Fruit fly (Drosophila melanogaster) whole organism, embryonic: ENCODE results near the gene CG1161.

Experiments used
- ATbp ChIP-seq: fragments of 200-800 bp; sonication (Bioruptor generic); optimal IDR thresholded peaks from 2 replicates; lab custom pipeline; 2017; ENCODE audit warnings: missing biosample characterization, mild to moderate bottlenecking, missing genetic modification characterization, missing genetic modification reagents
- Awh ChIP-seq: fragments of 200-800 bp; sonication (Bioruptor generic); IDR thresholded peaks from 2 replicates; pipeline ENCODE4, ENCODE4 v1.3.6; 2022; ENCODE audit warnings: missing biosample characterization, missing genetic modification characterization
- Blimp-1 ChIP-seq: fragments of 200-800 bp; sonication (Bioruptor generic); optimal IDR thresholded peaks from 3 replicates; lab custom pipeline; 2018; ENCODE audit warnings: missing biosample characterization, missing genetic modification characterization, mild to moderate bottlenecking, moderate library complexity, missing genetic modification reagents
- CG10366 ChIP-seq: fragments of 200-800 bp; sonication (Bioruptor generic); IDR thresholded peaks from 2 replicates; pipeline ENCODE4 v1.3.6; 2022; ENCODE audit warnings: missing biosample characterization, missing genetic modification characterization
- CG10462 ChIP-seq: fragments of 200-800 bp; sonication (Bioruptor generic); optimal IDR thresholded peaks from 2 replicates; lab custom pipeline; 2016; ENCODE audit warnings: missing biosample characterization, missing genetic modification characterization
- CG11456 ChIP-seq: fragments of 200-800 bp; sonication (Bioruptor generic); IDR thresholded peaks from 3 replicates; pipeline ENCODE4 v1.3.6; 2022; ENCODE audit warnings: missing biosample characterization, missing genetic modification characterization
- CG12219 ChIP-seq: fragments of 200-800 bp; sonication (Bioruptor generic); optimal IDR thresholded peaks from 3 replicates; lab custom pipeline; 2018; ENCODE audit warnings: missing biosample characterization, mild to moderate bottlenecking, missing genetic modification characterization
- CG12391 ChIP-seq: fragments of 200-800 bp; sonication (Bioruptor generic); optimal IDR thresholded peaks from 3 replicates; lab custom pipeline; 2018; ENCODE audit warnings: missing biosample characterization, mild to moderate bottlenecking, missing genetic modification characterization, moderate library complexity
- CG12744 ChIP-seq: fragments of 200-800 bp; sonication (Bioruptor generic); optimal IDR thresholded peaks from 2 replicates; lab custom pipeline; 2016; ENCODE audit warnings: missing biosample characterization, missing genetic modification characterization
- CG13624 ChIP-seq: fragments of 200-800 bp; sonication (Bioruptor generic); optimal IDR thresholded peaks from 2 replicates; lab custom pipeline; 2016; ENCODE audit warnings: missing biosample characterization, missing genetic modification characterization
- CG14014 ChIP-seq: fragments of 200-800 bp; sonication (Bioruptor generic); IDR thresholded peaks from 2 replicates; pipeline ENCODE4 v1.3.6; 2022; ENCODE audit warnings: missing biosample characterization, missing genetic modification characterization
- CG15514 ChIP-seq: fragments of 200-800 bp; sonication (Bioruptor generic); optimal IDR thresholded peaks from 3 replicates; lab custom pipeline; 2017; ENCODE audit warnings: missing biosample characterization, missing genetic modification characterization, mild to moderate bottlenecking, moderate library complexity, missing genetic modification reagents
- CG1603 ChIP-seq: fragments of 200-800 bp; sonication (Bioruptor generic); optimal IDR thresholded peaks from 2 replicates; lab custom pipeline; 2019; ENCODE audit warnings: missing biosample characterization, mild to moderate bottlenecking, missing genetic modification characterization, moderate library complexity
- CG16779 ChIP-seq: fragments of 200-800 bp; sonication (Bioruptor generic); IDR thresholded peaks from 2 replicates; pipeline ENCODE4 v1.3.6; 2022; ENCODE audit warnings: missing biosample characterization, missing genetic modification characterization
- CG17361 ChIP-seq: fragments of 200-800 bp; sonication (Bioruptor generic); IDR thresholded peaks from 3 replicates; pipeline ENCODE4 v1.3.6; 2022; ENCODE audit warnings: missing biosample characterization, missing genetic modification characterization
- CG3065 ChIP-seq: fragments of 200-800 bp; sonication (Bioruptor generic); optimal IDR thresholded peaks from 2 replicates; lab custom pipeline; 2016; ENCODE audit warnings: missing biosample characterization, missing genetic modification characterization
- CG32772 ChIP-seq: fragments of 200-800 bp; sonication (Bioruptor generic); IDR thresholded peaks from 2 replicates; pipeline ENCODE4 v1.3.6; 2022; ENCODE audit warnings: missing biosample characterization, missing genetic modification characterization
- CG3281 ChIP-seq: fragments of 200-800 bp; sonication (Bioruptor generic); optimal IDR thresholded peaks from 3 replicates; lab custom pipeline; 2017; ENCODE audit warnings: missing biosample characterization, mild to moderate bottlenecking, missing genetic modification characterization
- CG3847 ChIP-seq: fragments of 200-800 bp; sonication (Bioruptor generic); IDR thresholded peaks from 2 replicates; pipeline ENCODE4 v1.3.6; 2022; ENCODE audit warnings: missing biosample characterization, missing genetic modification characterization
- CG42726 ChIP-seq: fragments of 200-800 bp; sonication (Bioruptor generic); IDR thresholded peaks from 2 replicates; pipeline ENCODE4 v1.3.6; 2022; ENCODE audit warnings: missing biosample characterization, missing genetic modification characterization; ENCODE audit not compliant: partially characterized antibody
- CG4617 ChIP-seq: fragments of 200-800 bp; sonication (Bioruptor generic); optimal IDR thresholded peaks from 3 replicates; lab custom pipeline; 2016; ENCODE audit warnings: missing biosample characterization, missing genetic modification characterization, borderline replicate concordance
- CG4730 ChIP-seq: fragments of 200-800 bp; sonication (Bioruptor generic); IDR thresholded peaks from 2 replicates; pipeline ENCODE4 v1.3.6; 2022; ENCODE audit warnings: missing biosample characterization, missing genetic modification characterization
- CG8388 ChIP-seq: fragments of 200-800 bp; sonication (Bioruptor generic); optimal IDR thresholded peaks from 2 replicates; lab custom pipeline; 2019; ENCODE audit warnings: missing biosample characterization, mild to moderate bottlenecking, missing genetic modification characterization, moderate library complexity
- CG8478 ChIP-seq: fragments of >200 bp; optimal IDR thresholded peaks from 2 replicates; lab custom pipeline; 2018
- CG9609 ChIP-seq: fragments of 200-800 bp; sonication (Bioruptor generic); optimal IDR thresholded peaks from 3 replicates; lab custom pipeline; 2016; ENCODE audit warnings: missing biosample characterization, missing genetic modification characterization
- CG9932 ChIP-seq: fragments of 200-800 bp; sonication (Bioruptor generic); IDR thresholded peaks from 2 replicates; pipeline ENCODE4 v1.3.6; 2022; ENCODE audit warnings: missing biosample characterization, missing genetic modification characterization
- Dad ChIP-seq: fragments of 200-800 bp; sonication (Bioruptor generic); optimal IDR thresholded peaks from 3 replicates; lab custom pipeline; 2016; ENCODE audit warnings: missing biosample characterization, missing genetic modification characterization
- Hsf ChIP-seq: fragments of 200-800 bp; sonication (Bioruptor generic); optimal IDR thresholded peaks from 3 replicates; lab custom pipeline; 2016; ENCODE audit warnings: missing biosample characterization, missing genetic modification characterization
- Lpt ChIP-seq: fragments of >200 bp; optimal IDR thresholded peaks from 2 replicates; lab custom pipeline; 2018; ENCODE audit warnings: missing biosample characterization, missing genetic modification characterization
- Mrtf ChIP-seq: fragments of 200-800 bp; sonication (Bioruptor generic); IDR thresholded peaks from 3 replicates; pipeline ENCODE4 v1.3.6; 2022; ENCODE audit warnings: missing biosample characterization, missing genetic modification characterization
- Opbp ChIP-seq: fragments of 200-800 bp; sonication (Bioruptor generic); IDR thresholded peaks from 3 replicates; pipeline ENCODE4 v1.3.6; 2022; ENCODE audit warnings: missing biosample characterization, missing genetic modification characterization; ENCODE audit not compliant: partially characterized antibody
- Optix ChIP-seq: fragments of 200-800 bp; sonication (Bioruptor generic); IDR thresholded peaks from 3 replicates; pipeline ENCODE4 v1.3.6; 2022; ENCODE audit warnings: missing biosample characterization, missing genetic modification characterization
- Rfx ChIP-seq: fragments of 200-800 bp; sonication (Bioruptor generic); IDR thresholded peaks from 2 replicates; pipeline ENCODE4 v1.3.6; 2022; ENCODE audit warnings: missing biosample characterization, missing genetic modification characterization
- ac ChIP-seq: fragments of 200-800 bp; sonication (Bioruptor generic); optimal IDR thresholded peaks from 3 replicates; lab custom pipeline; 2017; ENCODE audit warnings: missing biosample characterization, mild to moderate bottlenecking, missing genetic modification characterization
- bbx ChIP-seq: fragments of 200-800 bp; sonication (Bioruptor generic); IDR thresholded peaks from 2 replicates; pipeline ENCODE4 v1.3.6; 2022; ENCODE audit warnings: missing biosample characterization, missing genetic modification characterization; ENCODE audit not compliant: partially characterized antibody
- dimm ChIP-seq: fragments of 200-800 bp; sonication (Bioruptor generic); IDR thresholded peaks from 2 replicates; pipeline ENCODE4 v1.3.6; 2022; ENCODE audit warnings: missing biosample characterization, missing genetic modification characterization
- fd3F ChIP-seq: fragments of 200-800 bp; sonication (Bioruptor generic); optimal IDR thresholded peaks from 2 replicates; lab custom pipeline; 2018; ENCODE audit warnings: missing biosample characterization, mild to moderate bottlenecking, missing genetic modification characterization, moderate library complexity
- gcm2 ChIP-seq: fragments of 200-800 bp; sonication (Bioruptor generic); optimal IDR thresholded peaks from 2 replicates; lab custom pipeline; 2016; ENCODE audit warnings: missing biosample characterization, missing genetic modification characterization
- hkb ChIP-seq, 2 experiments: fragments of 200-800 bp in 1 of 2; fragments of >200 bp in 1 of 2; sonication (Bioruptor generic) in 1 of 2; IDR thresholded peaks in 1 of 2; optimal IDR thresholded peaks in 1 of 2; 2 replicates each; pipeline versions ENCODE4 v1.3.6 to Lab custom; 2017 to 2022; ENCODE audit warnings: missing biosample characterization in 1 of 2, missing genetic modification characterization in 1 of 2
- inv ChIP-seq: fragments of 200-800 bp; sonication (Bioruptor generic); IDR thresholded peaks from 2 replicates; pipeline ENCODE4 v1.3.6; 2022; ENCODE audit warnings: missing biosample characterization, missing genetic modification characterization; ENCODE audit not compliant: partially characterized antibody
- ken ChIP-seq: fragments of 200-800 bp; sonication (Bioruptor generic); IDR thresholded peaks from 3 replicates; pipeline ENCODE4 v1.3.6; 2022; ENCODE audit warnings: missing biosample characterization, missing genetic modification characterization
- odd ChIP-seq: fragments of 200-800 bp; sonication (Bioruptor generic); optimal IDR thresholded peaks from 2 replicates; lab custom pipeline; 2017; ENCODE audit warnings: missing biosample characterization, mild to moderate bottlenecking, missing genetic modification characterization
- pzg ChIP-seq: fragments of 200-800 bp; sonication (Bioruptor generic); optimal IDR thresholded peaks from 3 replicates; lab custom pipeline; 2018; ENCODE audit warnings: missing biosample characterization, mild to moderate bottlenecking, missing genetic modification characterization, moderate library complexity
- rib ChIP-seq: fragments of 200-800 bp; sonication (Bioruptor generic); IDR thresholded peaks from 2 replicates; pipeline ENCODE4 v1.3.6; 2022; ENCODE audit warnings: missing biosample characterization, missing genetic modification characterization
- seq ChIP-seq: fragments of 200-800 bp; sonication (Bioruptor generic); IDR thresholded peaks from 2 replicates; pipeline ENCODE4 v1.3.6; 2022; ENCODE audit warnings: missing biosample characterization, missing genetic modification characterization
- sug ChIP-seq: fragments of 200-800 bp; optimal IDR thresholded peaks from 2 replicates; lab custom pipeline; 2019; ENCODE audit warnings: missing biosample characterization, mild to moderate bottlenecking, missing genetic modification characterization, moderate library complexity
- trem ChIP-seq: fragments of 200-800 bp; optimal IDR thresholded peaks from 3 replicates; lab custom pipeline; 2019; ENCODE audit warnings: missing biosample characterization, mild to moderate bottlenecking, missing genetic modification characterization, moderate library complexity
- tup ChIP-seq: fragments of 200-800 bp; sonication (Bioruptor generic); optimal IDR thresholded peaks from 2 replicates; lab custom pipeline; 2016; ENCODE audit warnings: missing biosample characterization, mild to moderate bottlenecking, missing genetic modification characterization, moderate library complexity
- vfl ChIP-seq: fragments of 200-800 bp; sonication (Bioruptor generic); optimal IDR thresholded peaks from 2 replicates; lab custom pipeline; 2016; ENCODE audit warnings: missing biosample characterization, missing genetic modification characterization
- vnd ChIP-seq: fragments of 200-800 bp; sonication (Bioruptor generic); IDR thresholded peaks from 3 replicates; pipeline ENCODE4 v1.3.6; 2022; ENCODE audit warnings: missing biosample characterization, missing genetic modification characterization; ENCODE audit not compliant: partially characterized antibody
- zf30C ChIP-seq: fragments of 200-800 bp; sonication (Bioruptor generic); optimal IDR thresholded peaks from 3 replicates; lab custom pipeline; 2018; ENCODE audit warnings: missing biosample characterization, mild to moderate bottlenecking, missing genetic modification characterization
- zfh1 ChIP-seq: fragments of 200-800 bp; sonication (Bioruptor generic); IDR thresholded peaks from 3 replicates; pipeline ENCODE4 v1.3.6; 2022; ENCODE audit warnings: missing biosample characterization, missing genetic modification characterization

The CG1161 gene

dm6 chr3R:5374720-5375119 is 19.8 kb downstream of the CG1161 start, which contains the start of the genes hd and CG14667 (continued):
- TF ChIP-seq zf30C (no peak), CG3847 (peak; percentile 22; the same call in 1 of the 2 replicates), pzg (GFP tag; lab: Kevin White, UChicago) (peak; percentile 47), CG42726 (GFP tag; lab: Robert Waterston, UW) (no peak), seq (no peak), Mrtf (GFP tag; lab: Robert Waterston, UW) (no peak), CG4617 (GFP tag; lab: Kevin White, UChicago) (peak; percentile 13), CG10462 (GFP tag; lab: Kevin White, UChicago) (no peak), CG9932 (GFP tag; lab: Robert Waterston, UW) (no peak), odd (GFP tag; lab: Kevin White, UChicago) (no peak), trem (tag; lab: Kevin White, UChicago) (peak; percentile 64), vnd (GFP tag; lab: Robert Waterston, UW) (no peak), Lpt (GFP tag; lab: Kevin White, UChicago) (no peak), CG10366 (GFP tag; lab: Robert Waterston, UW) (no peak), CG16779 (GFP tag; lab: Robert Waterston, UW) (no peak), CG12744 (GFP tag; lab: Kevin White, UChicago) (no peak), CG4730 (GFP tag; lab: Robert Waterston, UW) (no peak), tup (GFP tag; lab: Kevin White, UChicago) (no peak), CG3281 (GFP tag; lab: Kevin White, UChicago) (no peak), CG1603 (tag; lab: Kevin White, UChicago) (no peak), hkb (optimal IDR thresholded peaks at IDR 0.05; lab: Kevin White, UChicago) (no peak), hkb (GFP tag; IDR thresholded peaks at IDR 0.05; lab: Robert Waterston, UW) (no peak; the same call in 1 of the 2 replicates), Awh (0 out of 2 replicates have a peak, but pooled peaks have one; percentile 7), CG9609 (GFP tag; lab: Kevin White, UChicago) (no peak), ken (GFP tag; lab: Robert Waterston, UW) (no peak), sug (tag; lab: Kevin White, UChicago) (no peak), zfh1 (GFP tag; lab: Robert Waterston, UW) (no peak), Rfx (GFP tag; lab: Robert Waterston, UW) (no peak; the same call in 1 of the 2 replicates), CG8478 (no peak), CG3065 (GFP tag; lab: Kevin White, UChicago) (no peak), ATbp (GFP tag; lab: Kevin White, UChicago) (no peak), CG13624 (peak; percentile 21), Blimp-1 (GFP tag; lab: Kevin White, UChicago) (no peak), gcm2 (GFP tag; lab: Kevin White, UChicago) (no peak), dimm (no peak), CG8388 (GFP tag; lab: Kevin White, UChicago) (no peak), inv (GFP tag; lab: Robert Waterston, UW) (no peak; the same call in none of the 2 replicates), Opbp (GFP tag; lab: Robert Waterston, UW) (0 out of 3 replicates have a peak, but pooled peaks have one; percentile 4)

- TF ChIP-seq CG11456 (GFP tag; lab: Robert Waterston, UW) (no peak), CG32772 (GFP tag; lab: Robert Waterston, UW) (no peak), CG14014 (GFP tag; lab: Robert Waterston, UW) (no peak), CG15514 (GFP tag; lab: Kevin White, UChicago) (peak; percentile 8), bbx (no peak), Dad (no peak), Optix (GFP tag; lab: Robert Waterston, UW) (no peak), CG12219 (GFP tag; lab: Kevin White, UChicago) (no peak), CG12391 (no peak), ac (GFP tag; lab: Kevin White, UChicago) (no peak), CG17361 (GFP tag; lab: Robert Waterston, UW) (no peak), vfl (no peak), rib (GFP tag; lab: Robert Waterston, UW) (no peak), fd3F (GFP tag; lab: Kevin White, UChicago) (no peak), trem (tag; lab: Kevin White, UChicago) (no peak), Hsf (GFP tag; lab: Kevin White, UChicago) (no peak)
Measured at dm6 chr3R:5376612-5377011, 21.7 kb downstream of the CG1161 start, which contains the start of gene 7B2. TSS of gene 7B2 (plus strand) at chr3R:5376780.
